Worm (Caenorhabditis elegans): ENCODE measurements around the gene rps-4.
A peak's percentile ranks its signal among the peaks of the same experiment; 100 is the strongest.

rps-4 gene

ce11 chrIV:7084632-7085160, at the start of gene rps-4:
Gene rps-4 (minus strand): TSS chrIV:7084682.
- TF ChIP-seq flt-1 (GFP tag; IDR thresholded peaks at IDR 0.05) (no peak), hmbx-1 (tag; optimal IDR thresholded peaks at IDR 0.05) (peak; percentile 14), hmg-4 (GFP tag; optimal IDR thresholded peaks at IDR 0.05) (peak; percentile 38), sea-1 (GFP tag; conservative IDR thresholded peaks at IDR 0.05) (no peak), ets-7 (tag; optimal IDR thresholded peaks at IDR 0.05) (no peak), pes-1 (GFP tag; IDR thresholded peaks at IDR 0.05) (no peak), scrt-1 (GFP tag; IDR thresholded peaks at IDR 0.05) (no peak), F13C5.2 (tag; optimal IDR thresholded peaks at IDR 0.05) (peak; percentile 86), tbx-11 (GFP tag; IDR thresholded peaks at IDR 0.05) (no peak), tra-4 (tag; optimal IDR thresholded peaks at IDR 0.05) (no peak), ceh-36 (tag; optimal IDR thresholded peaks at IDR 0.05) (no peak), tbx-37 (GFP tag; conservative IDR thresholded peaks at IDR 0.05) (peak; percentile 36; the same call in 1 of the 2 replicates), hnd-1 (tag; optimal IDR thresholded peaks at IDR 0.05) (no peak), B0310.2 (tag; optimal IDR thresholded peaks at IDR 0.05) (no peak), aly-1 (tag; optimal IDR thresholded peaks at IDR 0.05) (no peak), ceh-13 (GFP tag; optimal IDR thresholded peaks at IDR 0.05) (no peak), ama-1 (optimal IDR thresholded peaks at IDR 0.05) (no peak)

DNA sequence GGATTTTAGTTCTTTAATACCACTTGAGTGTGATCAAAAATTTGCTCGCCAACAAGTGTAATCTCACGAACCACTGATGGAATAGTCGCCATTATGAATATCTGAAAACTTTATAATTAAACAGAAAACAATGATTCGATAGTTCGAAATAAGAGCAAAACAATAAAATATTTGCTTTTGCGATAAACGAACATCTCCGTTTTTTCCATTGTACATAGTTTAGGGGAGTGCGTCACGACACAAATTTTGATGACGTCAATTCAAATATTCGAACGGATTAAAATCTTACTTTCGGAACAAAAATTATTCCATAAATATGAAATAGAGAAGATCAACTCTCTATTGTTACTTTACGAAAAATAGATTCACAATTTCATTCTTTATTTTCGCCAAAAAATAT, 49.5 kb upstream of the rps-4 start, which contains the start of gene mutd-1:
Gene mutd-1, minus strand, starts transcription at position 101 of the 400 bp plus-strand sequence.
- TF ChIP-seq ceh-13 (GFP tag; optimal IDR thresholded peaks at IDR 0.05): no peak
- no peak for TF ChIP-seq sea-1 (GFP tag; conservative IDR thresholded peaks at IDR 0.05)
- no peak for TF ChIP-seq tbx-37 (GFP tag; conservative IDR thresholded peaks at IDR 0.05)
- no peak for TF ChIP-seq tra-4 (tag; optimal IDR thresholded peaks at IDR 0.05)
- no peak for TF ChIP-seq F13C5.2 (tag; optimal IDR thresholded peaks at IDR 0.05)
- TF ChIP-seq pes-1 (GFP tag; IDR thresholded peaks at IDR 0.05): no peak
- TF ChIP-seq ceh-36 (tag; optimal IDR thresholded peaks at IDR 0.05): no peak
- no peak for TF ChIP-seq hmg-4 (GFP tag; optimal IDR thresholded peaks at IDR 0.05)
- no peak for TF ChIP-seq hnd-1 (tag; optimal IDR thresholded peaks at IDR 0.05)
- no peak for TF ChIP-seq ama-1 (optimal IDR thresholded peaks at IDR 0.05)
- TF ChIP-seq flt-1 (GFP tag; IDR thresholded peaks at IDR 0.05): no peak
- TF ChIP-seq hmbx-1 (tag; optimal IDR thresholded peaks at IDR 0.05): no peak
- no peak for TF ChIP-seq tbx-11 (GFP tag; IDR thresholded peaks at IDR 0.05)
- TF ChIP-seq B0310.2 (tag; optimal IDR thresholded peaks at IDR 0.05): no peak
- TF ChIP-seq scrt-1 (GFP tag; IDR thresholded peaks at IDR 0.05): no peak
- TF ChIP-seq ets-7 (tag; optimal IDR thresholded peaks at IDR 0.05): no peak
- TF ChIP-seq aly-1 (tag; optimal IDR thresholded peaks at IDR 0.05): no peak

- TF ChIP-seq scrt-1 (GFP tag; IDR thresholded peaks at IDR 0.05): no peak
- TF ChIP-seq ets-7 (tag; optimal IDR thresholded peaks at IDR 0.05): no peak
- TF ChIP-seq tbx-37 (GFP tag; conservative IDR thresholded peaks at IDR 0.05): 0 out of 2 replicates have a peak, but pooled peaks have one; percentile 14
These were observed 48.7 kb upstream of the rps-4 start, which contains the start of gene cyn-12 for ce11 chrIV:7133140-7133539. Gene cyn-12 (minus strand): TSS chrIV:7133217.

DNA sequence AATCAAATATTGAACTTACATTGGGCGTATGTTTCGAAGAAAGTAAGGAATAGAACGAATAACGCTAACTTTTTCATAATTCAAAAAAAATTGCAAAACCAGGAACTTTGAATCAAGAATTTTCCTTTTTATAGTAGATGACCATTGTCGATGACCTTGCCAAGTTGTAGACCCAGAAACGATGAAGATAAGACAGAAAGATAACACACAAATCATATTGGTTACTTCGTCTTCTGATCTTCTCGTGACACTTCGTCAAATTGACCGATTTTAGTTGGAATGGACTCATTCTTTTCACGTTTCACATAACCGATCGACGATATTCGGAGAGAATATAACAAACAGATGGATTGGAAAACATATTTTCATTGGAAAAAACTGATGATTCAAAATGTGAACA, 47.3 kb upstream of the rps-4 start, which contains the start of gene grsp-3:
Gene grsp-3, minus strand, starts transcription at position 149 of the 400 bp plus-strand sequence.
- TF ChIP-seq F13C5.2 (tag; optimal IDR thresholded peaks at IDR 0.05) (no peak), scrt-1 (GFP tag; IDR thresholded peaks at IDR 0.05) (no peak), pes-1 (GFP tag; IDR thresholded peaks at IDR 0.05) (no peak), ama-1 (optimal IDR thresholded peaks at IDR 0.05) (no peak), aly-1 (tag; optimal IDR thresholded peaks at IDR 0.05) (no peak), tbx-37 (GFP tag; conservative IDR thresholded peaks at IDR 0.05) (no peak), tra-4 (tag; optimal IDR thresholded peaks at IDR 0.05) (no peak), tbx-11 (GFP tag; IDR thresholded peaks at IDR 0.05) (no peak), ets-7 (tag; optimal IDR thresholded peaks at IDR 0.05) (no peak), sea-1 (GFP tag; conservative IDR thresholded peaks at IDR 0.05) (no peak), flt-1 (GFP tag; IDR thresholded peaks at IDR 0.05) (no peak), ceh-13 (GFP tag; optimal IDR thresholded peaks at IDR 0.05) (no peak), ceh-36 (tag; optimal IDR thresholded peaks at IDR 0.05) (no peak), hmbx-1 (tag; optimal IDR thresholded peaks at IDR 0.05) (no peak), hnd-1 (tag; optimal IDR thresholded peaks at IDR 0.05) (no peak)

- TF ChIP-seq ama-1 (optimal IDR thresholded peaks at IDR 0.05): no peak
- no peak for TF ChIP-seq ets-7 (tag; optimal IDR thresholded peaks at IDR 0.05)
- TF ChIP-seq F13C5.2 (tag; optimal IDR thresholded peaks at IDR 0.05): no peak
- no peak for TF ChIP-seq ceh-36 (tag; optimal IDR thresholded peaks at IDR 0.05)
- TF ChIP-seq hnd-1 (tag; optimal IDR thresholded peaks at IDR 0.05): no peak
- TF ChIP-seq hmbx-1 (tag; optimal IDR thresholded peaks at IDR 0.05): no peak
- no peak for TF ChIP-seq sea-1 (GFP tag; conservative IDR thresholded peaks at IDR 0.05)
- no peak for TF ChIP-seq hmg-4 (GFP tag; optimal IDR thresholded peaks at IDR 0.05)
- TF ChIP-seq pes-1 (GFP tag; IDR thresholded peaks at IDR 0.05): no peak
- no peak for TF ChIP-seq tra-4 (tag; optimal IDR thresholded peaks at IDR 0.05)
- TF ChIP-seq flt-1 (GFP tag; IDR thresholded peaks at IDR 0.05): no peak
- no peak for TF ChIP-seq scrt-1 (GFP tag; IDR thresholded peaks at IDR 0.05)
- no peak for TF ChIP-seq tbx-37 (GFP tag; conservative IDR thresholded peaks at IDR 0.05)
- no peak for TF ChIP-seq ceh-13 (GFP tag; optimal IDR thresholded peaks at IDR 0.05)
These were observed 37.0 kb upstream of the rps-4 start, which contains the start of the genes C34D4.10 and str-48 for ce11 chrIV:7121313-7122055. Gene C34D4.10 (minus strand): TSS chrIV:7121413. Gene str-48 (plus strand): TSS chrIV:7122005.

DNA sequence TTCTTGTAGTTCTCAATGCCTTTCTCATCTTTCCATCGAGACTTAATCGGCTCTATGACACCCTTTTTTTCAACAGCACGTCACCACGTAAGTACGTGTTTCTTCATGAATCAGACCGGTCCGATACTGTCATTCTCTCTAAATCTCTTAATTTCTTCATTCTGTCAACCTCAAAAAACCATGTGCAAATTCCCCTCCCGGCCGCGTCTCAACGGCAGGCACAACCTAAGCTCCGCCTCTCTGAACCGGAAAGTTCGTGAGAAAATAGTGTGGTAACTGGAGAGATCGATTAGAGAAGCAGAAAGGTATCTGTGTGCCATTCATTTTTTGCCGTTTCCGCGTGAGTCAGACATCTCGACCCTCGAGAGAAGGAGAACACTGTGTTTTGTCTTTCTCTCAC, 30.1 kb upstream of the rps-4 start, which contains the start of gene nas-8:
Gene nas-8, plus strand, starts transcription at position 301 of the 400 bp plus-strand sequence.
- TF ChIP-seq ceh-36 (tag; optimal IDR thresholded peaks at IDR 0.05) (no peak), pes-1 (GFP tag; IDR thresholded peaks at IDR 0.05) (no peak), F13C5.2 (tag; optimal IDR thresholded peaks at IDR 0.05) (no peak), ama-1 (optimal IDR thresholded peaks at IDR 0.05) (no peak), sea-1 (GFP tag; conservative IDR thresholded peaks at IDR 0.05) (no peak), ets-7 (tag; optimal IDR thresholded peaks at IDR 0.05) (no peak), tbx-37 (GFP tag; conservative IDR thresholded peaks at IDR 0.05) (no peak), hmg-4 (GFP tag; optimal IDR thresholded peaks at IDR 0.05) (no peak), B0310.2 (tag; optimal IDR thresholded peaks at IDR 0.05) (no peak), tra-4 (tag; optimal IDR thresholded peaks at IDR 0.05) (no peak), flt-1 (GFP tag; IDR thresholded peaks at IDR 0.05) (no peak), scrt-1 (GFP tag; IDR thresholded peaks at IDR 0.05) (no peak), hmbx-1 (tag; optimal IDR thresholded peaks at IDR 0.05) (no peak), ceh-13 (GFP tag; optimal IDR thresholded peaks at IDR 0.05) (no peak), tbx-11 (GFP tag; IDR thresholded peaks at IDR 0.05) (no peak), hnd-1 (tag; optimal IDR thresholded peaks at IDR 0.05) (no peak), aly-1 (tag; optimal IDR thresholded peaks at IDR 0.05) (no peak)
